Worm (Caenorhabditis elegans) whole organism, L2 larva: ENCODE measurements around the gene B0416.11.

ENCODE experiments used
- C34F6.9 ChIP-seq: fragments of 150-350 bp; optimal IDR thresholded peaks from 2 replicates; lab custom pipeline; 2014; ENCODE audit warnings: missing biosample characterization, missing genetic modification characterization
- R02D3.7 ChIP-seq: fragments of 150-350 bp; optimal IDR thresholded peaks from 2 replicates; lab custom pipeline; 2014; ENCODE audit warnings: missing biosample characterization, missing genetic modification characterization
- Y55F3AM.14 ChIP-seq: fragments of 200-800 bp; sonication (Bioruptor generic); optimal IDR thresholded peaks from 2 replicates; lab custom pipeline; 2018; ENCODE audit warnings: mild to moderate bottlenecking, missing genetic modification characterization, missing compliant biosample characterization
- ZK546.5 ChIP-seq: sonication (generic microtip); optimal IDR thresholded peaks from 2 replicates; lab custom pipeline; 2017; ENCODE audit warnings: missing biosample characterization, missing genetic modification characterization
- alr-1 ChIP-seq: fragments of 150-350 bp; optimal IDR thresholded peaks from 2 replicates; lab custom pipeline; 2014; ENCODE audit warnings: missing biosample characterization, missing genetic modification characterization
- aly-2 ChIP-seq: fragments of 150-350 bp; optimal IDR thresholded peaks from 2 replicates; lab custom pipeline; 2014; ENCODE audit warnings: missing biosample characterization, missing genetic modification characterization
- blmp-1 ChIP-seq: sonication (generic microtip); optimal IDR thresholded peaks from 2 replicates; lab custom pipeline; 2017; ENCODE audit warnings: missing genetic modification characterization, mild to moderate bottlenecking, missing compliant biosample characterization, antibody characterized with exemption, moderate library complexity; ENCODE audit not compliant: insufficient read depth
- ceh-16 ChIP-seq: fragments of 150-350 bp; optimal IDR thresholded peaks from 2 replicates; lab custom pipeline; 2014; ENCODE audit warnings: missing biosample characterization, missing genetic modification characterization
- crh-2 ChIP-seq: sonication (generic microtip); optimal IDR thresholded peaks from 2 replicates; lab custom pipeline; 2017; ENCODE audit warnings: missing biosample characterization, missing genetic modification characterization
- elt-3 ChIP-seq: sonication (generic microtip); optimal IDR thresholded peaks from 2 replicates; lab custom pipeline; 2017; ENCODE audit warnings: missing biosample characterization, missing genetic modification characterization
- fos-1 ChIP-seq: fragments of 150-350 bp; optimal IDR thresholded peaks from 2 replicates; lab custom pipeline; 2014; ENCODE audit warnings: missing biosample characterization, missing genetic modification characterization
- lsy-2 ChIP-seq, 2 experiments: fragments of 150-350 bp in 1 of 2; sonication (generic microtip) in 1 of 2; optimal IDR thresholded peaks; 2 replicates each; lab custom pipeline; 2014 to 2017; ENCODE audit warnings: missing biosample characterization in 2 of 2, missing genetic modification characterization in 2 of 2
- mbf-1 ChIP-seq: sonication (generic microtip); optimal IDR thresholded peaks from 2 replicates; lab custom pipeline; 2017; ENCODE audit warnings: missing biosample characterization, missing genetic modification characterization
- mdl-1 ChIP-seq, 2 experiments: fragments of 150-350 bp in 1 of 2; sonication (generic microtip) in 1 of 2; optimal IDR thresholded peaks; 2 replicates each; lab custom pipeline; 2017; ENCODE audit warnings: missing biosample characterization in 2 of 2, missing genetic modification characterization in 2 of 2
- nhr-10 ChIP-seq: sonication (generic microtip); optimal IDR thresholded peaks from 2 replicates; lab custom pipeline; 2017; ENCODE audit warnings: missing biosample characterization, missing genetic modification characterization
- nhr-11 ChIP-seq: fragments of 150-350 bp; optimal IDR thresholded peaks from 2 replicates; lab custom pipeline; 2014; ENCODE audit warnings: missing biosample characterization, missing genetic modification characterization
- nhr-12 ChIP-seq: fragments of 150-350 bp; optimal IDR thresholded peaks from 2 replicates; lab custom pipeline; 2014; ENCODE audit warnings: missing biosample characterization, missing genetic modification characterization
- nhr-129 ChIP-seq: fragments of 150-350 bp; optimal IDR thresholded peaks from 2 replicates; lab custom pipeline; 2014; ENCODE audit warnings: missing biosample characterization, missing genetic modification characterization
- nhr-21 ChIP-seq: fragments of 150-350 bp; optimal IDR thresholded peaks from 2 replicates; lab custom pipeline; 2014; ENCODE audit warnings: missing biosample characterization, missing genetic modification characterization
- nhr-237 ChIP-seq: fragments of 150-350 bp; optimal IDR thresholded peaks from 2 replicates; lab custom pipeline; 2014; ENCODE audit warnings: missing biosample characterization, missing genetic modification characterization
- nhr-25 ChIP-seq: fragments of 150-350 bp; sonication (generic microtip); optimal IDR thresholded peaks from 3 replicates; lab custom pipeline; 2014; ENCODE audit warnings: missing biosample characterization, missing genetic modification characterization
- nhr-6 ChIP-seq: fragments of 150-350 bp; optimal IDR thresholded peaks from 2 replicates; lab custom pipeline; 2014; ENCODE audit warnings: missing biosample characterization, missing genetic modification characterization
- nhr-77 ChIP-seq: fragments of 150-350 bp; optimal IDR thresholded peaks from 2 replicates; lab custom pipeline; 2014; ENCODE audit warnings: missing biosample characterization, missing genetic modification characterization
- peb-1 ChIP-seq: fragments of 150-350 bp; optimal IDR thresholded peaks from 2 replicates; lab custom pipeline; 2014; ENCODE audit warnings: missing biosample characterization, missing genetic modification characterization
- sem-4 ChIP-seq: fragments of 150-350 bp; optimal IDR thresholded peaks from 2 replicates; lab custom pipeline; 2014; ENCODE audit warnings: missing biosample characterization, missing genetic modification reagents, missing genetic modification characterization
- skn-1 ChIP-seq: sonication (generic microtip); optimal IDR thresholded peaks from 2 replicates; lab custom pipeline; 2017; ENCODE audit warnings: missing biosample characterization, missing genetic modification characterization
- sma-3 ChIP-seq: sonication (generic microtip); optimal IDR thresholded peaks from 2 replicates; lab custom pipeline; 2016; ENCODE audit warnings: missing genetic modification reagents, missing genetic modification characterization, missing compliant biosample characterization
- sma-9 ChIP-seq, 2 experiments: fragments of 150-350 bp in 1 of 2; sonication (generic microtip) in 1 of 2; optimal IDR thresholded peaks; 2 replicates each; lab custom pipeline; 2014 to 2016; ENCODE audit warnings: missing genetic modification characterization in 2 of 2, mild to moderate bottlenecking in 1 of 2, missing biosample characterization in 1 of 2, missing compliant biosample characterization in 1 of 2, missing genetic modification reagents in 1 of 2, moderate library complexity in 1 of 2
- snpc-4 ChIP-seq: fragments of 150-350 bp; optimal IDR thresholded peaks from 2 replicates; lab custom pipeline; 2014; ENCODE audit warnings: missing biosample characterization, missing genetic modification characterization
- unc-39 ChIP-seq: fragments of 150-350 bp; optimal IDR thresholded peaks from 2 replicates; lab custom pipeline; 2014; ENCODE audit warnings: missing biosample characterization, missing genetic modification characterization
- unc-62 ChIP-seq: fragments of 150-350 bp; optimal IDR thresholded peaks from 2 replicates; lab custom pipeline; 2014; ENCODE audit warnings: missing biosample characterization, missing genetic modification reagents, missing genetic modification characterization
- ztf-1 ChIP-seq: fragments of 200-800 bp; sonication (Bioruptor generic); conservative IDR thresholded peaks from 2 replicates; pipeline ENCODE4 v1.3.6; 2022; ENCODE audit warnings: missing genetic modification characterization, missing compliant biosample characterization
- ztf-4 ChIP-seq: fragments of 150-350 bp; optimal IDR thresholded peaks from 2 replicates; lab custom pipeline; 2014; ENCODE audit warnings: missing biosample characterization, missing genetic modification characterization

B0416.11 gene

DNA sequence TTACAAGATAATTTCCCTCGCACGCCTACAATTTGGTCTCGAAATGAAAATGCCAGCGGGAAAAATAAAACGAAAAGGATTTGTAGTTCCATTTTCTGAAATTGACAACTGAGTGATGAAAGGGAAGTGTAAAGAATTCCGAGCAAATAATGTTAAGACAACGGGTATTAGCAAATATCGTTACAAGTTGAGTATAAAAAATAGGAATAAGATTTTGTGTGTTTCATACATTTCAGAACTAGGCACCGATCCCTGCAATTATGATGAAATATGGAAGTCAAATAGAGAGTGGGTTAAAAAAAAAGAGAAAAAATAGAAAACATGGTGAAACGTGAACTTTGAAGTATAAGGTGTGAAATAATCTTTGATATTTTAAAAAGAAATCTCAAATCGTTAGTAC, 31.5 kb upstream of the B0416.11 start, which contains the start of gene ttr-38:
ttr-38 (minus strand) TSS at position 101 of the 400 bp plus-strand sequence.
- TF ChIP-seq mdl-1 (tag; optimal IDR thresholded peaks at IDR 0.05; lab: Kevin White, UChicago) = no peak
- no peak for TF ChIP-seq lsy-2 (tag; optimal IDR thresholded peaks at IDR 0.05; lab: Kevin White, UChicago)
- no peak for TF ChIP-seq aly-2 (tag; lab: Kevin White, UChicago)
- no peak for TF ChIP-seq sma-9 (GFP tag; optimal IDR thresholded peaks at IDR 0.05; lab: Kevin White, UChicago)
- TF ChIP-seq sma-9 (tag; optimal IDR thresholded peaks at IDR 0.05; lab: Kevin White, UChicago) = no peak
- no peak for TF ChIP-seq elt-3
- no peak for TF ChIP-seq nhr-77 (tag; lab: Kevin White, UChicago)
- TF ChIP-seq C34F6.9 (tag; lab: Kevin White, UChicago) = no peak
- TF ChIP-seq ztf-4 (tag; lab: Kevin White, UChicago) = no peak
- TF ChIP-seq blmp-1 = no peak
- TF ChIP-seq nhr-21 (tag; lab: Kevin White, UChicago) = no peak
- TF ChIP-seq skn-1 (tag; lab: Kevin White, UChicago) = no peak
- TF ChIP-seq nhr-25 (tag; lab: Kevin White, UChicago) = no peak

DNA sequence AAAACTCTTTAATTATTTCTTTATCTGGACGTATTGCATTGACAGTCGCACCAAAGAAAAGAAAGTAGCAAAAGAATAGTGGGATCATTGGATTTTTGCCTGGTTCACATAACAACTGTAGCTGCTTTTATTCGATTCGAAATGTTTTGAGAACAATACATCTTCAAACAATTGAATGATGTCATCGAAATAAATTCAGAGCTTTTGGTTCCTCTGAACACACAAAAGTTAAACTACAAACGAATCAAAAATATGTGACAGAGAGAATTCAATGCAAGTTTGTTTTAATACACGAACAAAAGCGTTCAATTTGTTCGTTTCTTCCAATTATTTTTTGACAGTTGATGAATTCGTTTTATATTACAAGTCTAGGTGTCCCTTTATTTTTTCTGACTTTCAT, 28.3 kb upstream of the B0416.11 start, which contains the start of gene H29C22.1:
H29C22.1 (minus strand) TSS at position 101 of the 400 bp plus-strand sequence.
- TF ChIP-seq nhr-6 (tag; lab: Kevin White, UChicago) (no peak), Y55F3AM.14 (no peak), C34F6.9 (tag; lab: Kevin White, UChicago) (no peak), nhr-12 (tag; lab: Kevin White, UChicago) (no peak), ceh-16 (tag; lab: Kevin White, UChicago) (no peak), mdl-1 (tag; optimal IDR thresholded peaks at IDR 0.05; lab: Kevin White, UChicago) (no peak), peb-1 (tag; lab: Kevin White, UChicago) (no peak), elt-3 (no peak), unc-39 (tag; lab: Kevin White, UChicago) (no peak)
- TF ChIP-seq, all 48 proteins: peak for 0

DNA sequence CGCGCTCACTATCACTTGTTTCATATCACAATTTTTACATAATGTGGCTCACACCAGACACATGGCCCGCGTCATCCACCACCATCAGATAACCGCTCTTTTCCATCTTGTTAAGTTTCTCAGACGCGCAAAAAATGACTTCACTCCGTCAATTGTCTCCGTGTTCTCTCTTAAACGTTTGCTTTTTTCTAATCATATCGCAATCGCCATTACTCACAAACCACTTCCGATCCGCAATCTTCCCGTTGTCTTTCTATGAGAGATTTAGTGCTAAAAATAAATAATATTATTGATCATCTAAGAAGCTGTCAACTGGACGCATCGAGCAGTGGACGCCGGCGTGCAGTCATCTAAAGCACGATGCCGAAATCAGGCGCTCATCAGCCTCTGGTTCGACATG, 20.5 kb upstream of the B0416.11 start, which contains the start of gene tmc-2:
tmc-2 (plus strand) TSS at position 301 of the 400 bp plus-strand sequence.
- no peak for TF ChIP-seq nhr-6 (tag; lab: Kevin White, UChicago)
- TF ChIP-seq R02D3.7 (tag; lab: Kevin White, UChicago) = no peak
- no peak for TF ChIP-seq sma-9 (GFP tag; optimal IDR thresholded peaks at IDR 0.05; lab: Kevin White, UChicago)
- TF ChIP-seq sma-9 (tag; optimal IDR thresholded peaks at IDR 0.05; lab: Kevin White, UChicago) = no peak
- TF ChIP-seq snpc-4 (tag; lab: Kevin White, UChicago) = no peak
- no peak for TF ChIP-seq nhr-11 (tag; lab: Kevin White, UChicago)
- TF ChIP-seq sem-4 (tag; lab: Kevin White, UChicago) = no peak
- no peak for TF ChIP-seq nhr-10 (tag; lab: Kevin White, UChicago)
- TF ChIP-seq ztf-1 (GFP tag; lab: Robert Waterston, UW) = no peak
- TF ChIP-seq elt-3 = no peak
- no peak for TF ChIP-seq fos-1 (tag; lab: Kevin White, UChicago)
- TF ChIP-seq ZK546.5 (tag; lab: Kevin White, UChicago) = no peak
- no peak for TF ChIP-seq sma-3 (GFP tag; lab: Kevin White, UChicago)
- no peak for TF ChIP-seq C34F6.9 (tag; lab: Kevin White, UChicago)
- no peak for TF ChIP-seq lsy-2 (tag; optimal IDR thresholded peaks at IDR 0.05; lab: Kevin White, UChicago)
- TF ChIP-seq nhr-237 (tag; lab: Kevin White, UChicago) = no peak

DNA sequence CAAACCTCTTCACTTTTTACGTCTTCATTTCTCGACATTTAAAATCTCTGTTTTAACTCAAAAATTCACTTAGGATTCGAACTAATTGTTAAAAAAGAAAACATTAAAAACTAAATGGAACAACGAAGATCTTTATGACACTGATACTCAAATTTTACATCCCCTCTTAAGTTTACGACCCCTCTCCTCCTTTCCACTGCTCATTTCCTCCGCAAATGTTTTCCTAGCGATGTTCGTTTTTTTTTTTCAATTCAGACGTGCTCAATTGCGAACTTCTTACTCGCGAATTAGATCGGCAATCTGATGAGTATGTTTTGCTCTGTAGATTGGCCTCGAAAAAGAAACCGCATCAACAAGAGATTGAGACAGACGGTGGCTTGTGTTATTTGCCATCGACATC, 19.8 kb upstream of the B0416.11 start:
- TF ChIP-seq mbf-1 (tag; lab: Kevin White, UChicago) = no peak

DNA sequence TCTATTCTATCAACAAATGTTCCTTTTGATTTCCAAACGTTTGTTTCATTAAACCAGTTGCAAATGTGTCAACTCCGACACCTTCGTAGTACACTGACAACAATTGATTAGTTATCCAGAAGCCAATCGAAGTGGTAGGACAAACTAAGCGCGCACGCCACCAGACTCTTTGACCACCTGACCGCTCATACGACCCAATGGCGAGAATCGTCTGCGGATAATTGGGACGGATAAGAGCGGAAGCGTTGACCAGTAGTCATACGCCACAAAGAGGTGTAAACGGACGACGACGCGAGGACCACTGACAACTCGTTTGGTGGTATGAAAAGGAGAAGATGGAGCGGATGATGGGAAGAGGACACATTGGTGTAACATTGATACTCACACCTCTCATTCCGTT, 17.5 kb upstream of the B0416.11 start:
- TF ChIP-seq alr-1 (tag; lab: Kevin White, UChicago) = no peak
- TF ChIP-seq nhr-237 (tag; lab: Kevin White, UChicago) = no peak
- peak; percentile 21 for TF ChIP-seq nhr-129 (tag; lab: Kevin White, UChicago)
- TF ChIP-seq, all 48 proteins: peak for 1

- TF ChIP-seq nhr-129 (tag; lab: Kevin White, UChicago) = no peak
- no peak for TF ChIP-seq ztf-4 (tag; lab: Kevin White, UChicago)
- no peak for TF ChIP-seq unc-62 (GFP tag; lab: Kevin White, UChicago)
- TF ChIP-seq R02D3.7 (tag; lab: Kevin White, UChicago) = no peak
- TF ChIP-seq Y55F3AM.14 = no peak
- TF ChIP-seq snpc-4 (tag; lab: Kevin White, UChicago) = no peak
- TF ChIP-seq nhr-25 (tag; lab: Kevin White, UChicago) = no peak
- no peak for TF ChIP-seq nhr-6 (tag; lab: Kevin White, UChicago)
- no peak for TF ChIP-seq aly-2 (tag; lab: Kevin White, UChicago)
- no peak for TF ChIP-seq crh-2 (tag; lab: Kevin White, UChicago)
- TF ChIP-seq alr-1 (tag; lab: Kevin White, UChicago) = no peak
- no peak for TF ChIP-seq lsy-2 (tag; optimal IDR thresholded peaks at IDR 0.05; lab: Kevin White, UChicago)
Observed at ce11 chrX:9298846-9299245, 15.9 kb upstream of the B0416.11 start, which contains the start of gene B0416.2. TSS of gene B0416.2 (plus strand) at chrX:9299146.
